Worm (Caenorhabditis elegans): Measurements from ENCODE around the gene C18H9.5.

C18H9.5 gene

ce11 chrII:6713832-6714342 lies 18.5 kb upstream of the C18H9.5 start, which contains the start of gene dpy-2:
Gene dpy-2 (plus strand): TSS chrII:6714292.
- TF ChIP-seq elt-1 (tag; optimal IDR thresholded peaks at IDR 0.05; ENCODE audit: borderline replicate concordance, insufficient read depth) (peak; percentile 8), unc-62 (GFP tag; optimal IDR thresholded peaks at IDR 0.05) (peak; percentile 23), lin-13 (tag; optimal IDR thresholded peaks at IDR 0.05) (no peak), ces-1 (GFP tag; optimal IDR thresholded peaks at IDR 0.05) (no peak), blmp-1 (tag; optimal IDR thresholded peaks at IDR 0.05) (peak; percentile 82), elt-3 (tag; optimal IDR thresholded peaks at IDR 0.05) (peak; percentile 34), M03D4.4 (tag; optimal IDR thresholded peaks at IDR 0.05) (no peak), mls-2 (tag; optimal IDR thresholded peaks at IDR 0.05) (no peak), lsy-2 (tag; optimal IDR thresholded peaks at IDR 0.05) (no peak)

- TF ChIP-seq ceh-39 (tag; optimal IDR thresholded peaks at IDR 0.05), result no peak
- no peak for TF ChIP-seq sem-2 (GFP tag; optimal IDR thresholded peaks at IDR 0.05)
- no peak for TF ChIP-seq nhr-12 (tag; optimal IDR thresholded peaks at IDR 0.05)
- TF ChIP-seq unc-62 (GFP tag; optimal IDR thresholded peaks at IDR 0.05), result peak; percentile 32
- no peak for TF ChIP-seq blmp-1 (tag; optimal IDR thresholded peaks at IDR 0.05)
- no peak for TF ChIP-seq flh-1 (GFP tag; optimal IDR thresholded peaks at IDR 0.05)
- peak; percentile 84 for TF ChIP-seq ham-2 (GFP tag; optimal IDR thresholded peaks at IDR 0.05)
- no peak for TF ChIP-seq lsy-2 (tag; optimal IDR thresholded peaks at IDR 0.05)
- no peak for TF ChIP-seq drap-1 (GFP tag; optimal IDR thresholded peaks at IDR 0.05)
- no peak for TF ChIP-seq sptf-1 (tag; optimal IDR thresholded peaks at IDR 0.05)
- TF ChIP-seq lin-32 (GFP tag; optimal IDR thresholded peaks at IDR 0.05), result no peak
- no peak for TF ChIP-seq nhr-2 (tag; optimal IDR thresholded peaks at IDR 0.05)
- TF ChIP-seq M03D4.4 (tag; optimal IDR thresholded peaks at IDR 0.05), result no peak
- peak; percentile 51 for TF ChIP-seq elt-1 (tag; optimal IDR thresholded peaks at IDR 0.05; ENCODE audit: borderline replicate concordance, insufficient read depth)
- no peak for TF ChIP-seq ces-1 (GFP tag; optimal IDR thresholded peaks at IDR 0.05)
- TF ChIP-seq cnd-1 (tag; optimal IDR thresholded peaks at IDR 0.05), result no peak
Measured at ce11 chrII:6713003-6713402, 17.6 kb upstream of the C18H9.5 start.

DNA sequence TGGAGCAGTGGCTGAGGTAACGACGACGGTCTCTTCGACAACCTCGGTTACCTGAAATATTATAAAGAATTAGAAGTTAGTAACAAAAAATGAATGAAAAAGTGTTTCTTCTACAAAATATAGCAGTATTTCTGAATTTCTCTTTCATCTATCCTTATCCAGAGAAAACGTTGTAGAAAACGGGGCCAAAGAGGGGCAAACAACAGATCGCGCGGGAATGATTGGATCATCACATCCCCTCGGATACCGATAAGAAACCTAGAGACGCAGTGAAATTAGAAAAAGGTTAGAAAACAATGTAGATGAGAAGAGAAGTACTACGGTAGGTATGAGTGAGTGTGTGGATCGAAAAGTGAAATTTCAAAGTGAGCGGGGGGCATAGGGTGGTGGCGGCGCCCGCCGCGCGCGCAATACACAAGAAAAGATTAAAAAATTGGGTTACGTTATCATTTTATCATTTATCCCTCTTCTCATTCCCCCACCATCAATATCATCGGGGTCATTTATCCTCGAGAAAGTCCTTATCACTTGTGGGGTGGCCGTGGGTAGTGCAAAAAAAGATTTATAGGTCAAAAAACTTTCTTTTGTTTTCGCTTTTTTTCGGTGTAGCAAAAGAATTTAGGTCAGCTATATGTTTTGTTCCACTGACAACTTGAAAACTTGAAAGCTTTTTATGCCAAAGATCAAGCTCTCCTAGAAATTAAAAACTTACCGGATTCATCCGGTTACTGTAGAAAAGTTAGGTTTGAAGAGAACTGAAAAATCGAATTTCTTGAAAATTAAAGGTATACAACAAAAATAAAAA lies 17.0 kb upstream of the C18H9.5 start, which contains the start of the genes dpy-10 and T14B4.19:
dpy-10 (minus strand) TSS at position 51 of the 805 bp plus-strand sequence.
T14B4.19 (minus strand) TSS at position 755 of the 805 bp plus-strand sequence.
- TF ChIP-seq lin-13 (tag; optimal IDR thresholded peaks at IDR 0.05), result no peak
- TF ChIP-seq unc-120 (tag; optimal IDR thresholded peaks at IDR 0.05; ENCODE audit: poor library complexity, severe bottlenecking), result no peak
- no peak for TF ChIP-seq hlh-1 (tag; optimal IDR thresholded peaks at IDR 0.05)
- TF ChIP-seq snpc-4 (tag; optimal IDR thresholded peaks at IDR 0.05), result no peak
- TF ChIP-seq nhr-2 (tag; optimal IDR thresholded peaks at IDR 0.05), result no peak
- TF ChIP-seq bed-3 (GFP tag; optimal IDR thresholded peaks at IDR 0.05), result no peak
- no peak for TF ChIP-seq cnd-1 (tag; optimal IDR thresholded peaks at IDR 0.05)
- no peak for TF ChIP-seq nhr-28 (tag; optimal IDR thresholded peaks at IDR 0.05)
- TF ChIP-seq tbx-8 (GFP tag; optimal IDR thresholded peaks at IDR 0.05), result no peak
- TF ChIP-seq zip-8 (tag; optimal IDR thresholded peaks at IDR 0.05), result no peak
- no peak for TF ChIP-seq unc-39 (tag; optimal IDR thresholded peaks at IDR 0.05)
- no peak for TF ChIP-seq mep-1 (tag; optimal IDR thresholded peaks at IDR 0.05)
- peak; percentile 80 for TF ChIP-seq elt-1 (tag; optimal IDR thresholded peaks at IDR 0.05; ENCODE audit: borderline replicate concordance, insufficient read depth)
- no peak for TF ChIP-seq sptf-1 (tag; optimal IDR thresholded peaks at IDR 0.05)
- no peak for TF ChIP-seq ces-1 (GFP tag; optimal IDR thresholded peaks at IDR 0.05)
- no peak for TF ChIP-seq unc-62 (GFP tag; optimal IDR thresholded peaks at IDR 0.05)
- no peak for TF ChIP-seq ceh-39 (tag; optimal IDR thresholded peaks at IDR 0.05)
- TF ChIP-seq mab-5 (tag; optimal IDR thresholded peaks at IDR 0.05), result no peak
- no peak for TF ChIP-seq ztf-11 (tag; optimal IDR thresholded peaks at IDR 0.05)
- TF ChIP-seq lin-32 (GFP tag; optimal IDR thresholded peaks at IDR 0.05), result no peak
- TF ChIP-seq nhr-237 (tag; optimal IDR thresholded peaks at IDR 0.05), result no peak
- no peak for TF ChIP-seq ceh-43 (GFP tag; optimal IDR thresholded peaks at IDR 0.05)
- TF ChIP-seq pha-4 (tag; optimal IDR thresholded peaks at IDR 0.05), result no peak
- TF ChIP-seq M03D4.4 (tag; optimal IDR thresholded peaks at IDR 0.05), result no peak
- peak; percentile 58 for TF ChIP-seq elt-3 (tag; optimal IDR thresholded peaks at IDR 0.05)
- TF ChIP-seq nhr-12 (tag; optimal IDR thresholded peaks at IDR 0.05), result no peak
- TF ChIP-seq mls-2 (tag; optimal IDR thresholded peaks at IDR 0.05), result no peak
- no peak for TF ChIP-seq lsy-2 (tag; optimal IDR thresholded peaks at IDR 0.05)
- no peak for TF ChIP-seq sem-2 (GFP tag; optimal IDR thresholded peaks at IDR 0.05)
- peak; percentile 39 for TF ChIP-seq ham-2 (GFP tag; optimal IDR thresholded peaks at IDR 0.05)
- TF ChIP-seq flh-1 (GFP tag; optimal IDR thresholded peaks at IDR 0.05), result no peak
- TF ChIP-seq ceh-83 (GFP tag; optimal IDR thresholded peaks at IDR 0.05), result no peak
- no peak for TF ChIP-seq drap-1 (GFP tag; optimal IDR thresholded peaks at IDR 0.05)
- no peak for TF ChIP-seq nhr-76 (tag; optimal IDR thresholded peaks at IDR 0.05)
- TF ChIP-seq blmp-1 (tag; optimal IDR thresholded peaks at IDR 0.05), result peak; percentile 82
